Fruit fly (Drosophila melanogaster): Measurements from ENCODE around the gene Vps16B.

Vps16B gene

DNA sequence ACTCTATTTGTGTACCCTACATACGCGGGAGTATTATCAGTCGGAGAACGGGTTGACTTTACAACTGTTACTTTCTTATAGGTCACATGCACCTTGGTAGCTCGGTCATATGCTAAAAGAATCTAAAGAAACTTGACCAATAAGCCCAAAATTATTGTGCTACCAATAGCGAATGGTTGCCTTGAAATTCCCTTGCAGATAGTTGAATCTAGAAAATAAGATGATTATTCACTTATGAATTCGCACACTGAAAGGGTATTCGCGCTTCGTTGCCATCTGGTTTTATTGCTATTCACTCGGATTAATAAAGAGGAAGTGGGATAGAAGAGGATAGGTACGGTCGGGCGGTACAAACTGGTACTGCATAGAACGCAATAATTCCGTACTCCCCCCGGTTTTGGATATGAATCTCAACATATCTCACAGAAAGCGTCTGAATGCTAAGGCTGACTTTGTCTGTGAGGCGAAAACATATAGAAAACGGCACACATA lies 42.4 kb downstream of the Vps16B start (continued):
- peak; percentile 52 for TF ChIP-seq CG11762 (GFP tag; optimal IDR thresholded peaks at IDR 0.05; ENCODE audit: insufficient read depth)
- peak; percentile 87 for TF ChIP-seq OdsH (GFP tag; optimal IDR thresholded peaks at IDR 0.05)
- TF ChIP-seq Hr39 (GFP tag; optimal IDR thresholded peaks at IDR 0.05), result peak; percentile 86
- TF ChIP-seq net (GFP tag; optimal IDR thresholded peaks at IDR 0.05), result peak; percentile 76
- TF ChIP-seq CG7368 (GFP tag; optimal IDR thresholded peaks at IDR 0.05), result peak; percentile 64
- TF ChIP-seq lz (GFP tag; optimal IDR thresholded peaks at IDR 0.05), result peak; percentile 76
- TF ChIP-seq fd59A (GFP tag; optimal IDR thresholded peaks at IDR 0.05), result peak; percentile 79
- peak; percentile 61 for TF ChIP-seq Met (GFP tag; optimal IDR thresholded peaks at IDR 0.05)
- TF ChIP-seq CG10631 (GFP tag; optimal IDR thresholded peaks at IDR 0.05), result peak; percentile 77
- no peak for TF ChIP-seq CG16779 (tag; optimal IDR thresholded peaks at IDR 0.05)
- TF ChIP-seq dac (GFP tag; optimal IDR thresholded peaks at IDR 0.05), result peak; percentile 72
- TF ChIP-seq Sox15 (GFP tag; optimal IDR thresholded peaks at IDR 0.05), result peak; percentile 78
- TF ChIP-seq acj6 (GFP tag; optimal IDR thresholded peaks at IDR 0.05), result peak; percentile 81
- TF ChIP-seq CG32006 (GFP tag; optimal IDR thresholded peaks at IDR 0.05), result peak; percentile 93
- TF ChIP-seq Gug (GFP tag; IDR thresholded peaks at IDR 0.05), result peak; percentile 72
- TF ChIP-seq Sox14 (GFP tag; optimal IDR thresholded peaks at IDR 0.05), result peak; percentile 83
- TF ChIP-seq Lpt (GFP tag; optimal IDR thresholded peaks at IDR 0.05), result peak; percentile 58

DNA sequence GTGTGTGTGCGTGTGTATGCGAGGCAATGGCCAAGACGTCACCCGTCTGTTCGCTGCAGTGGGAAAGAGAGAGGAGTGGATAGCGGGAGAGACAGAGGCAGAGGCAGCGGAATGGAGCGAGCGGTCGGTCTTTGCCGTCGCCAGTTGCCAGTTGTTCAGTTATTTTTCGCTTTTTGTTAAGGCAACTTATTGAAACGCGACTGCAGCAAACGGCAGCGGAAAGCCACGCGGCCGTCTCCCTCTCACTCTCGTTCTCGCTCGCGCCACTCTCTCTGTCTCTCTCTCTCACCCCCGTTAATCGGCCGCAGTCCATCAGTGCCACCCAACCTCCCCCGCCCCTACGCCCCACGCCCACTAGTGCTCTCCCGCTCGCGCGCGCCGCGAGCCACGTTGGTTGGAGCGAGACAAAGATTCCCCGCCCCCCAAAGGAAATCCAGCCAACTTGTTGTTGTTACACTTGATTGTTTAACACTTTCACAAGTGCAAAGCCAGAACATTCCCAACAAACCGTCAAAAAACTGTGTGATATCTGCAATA lies 43.4 kb downstream of the Vps16B start:
- TF ChIP-seq spab (GFP tag; optimal IDR thresholded peaks at IDR 0.05) (no peak), fd85E (GFP tag; optimal IDR thresholded peaks at IDR 0.05) (no peak), CG6854 (GFP tag; optimal IDR thresholded peaks at IDR 0.05) (peak; percentile 70), dsx (GFP tag; optimal IDR thresholded peaks at IDR 0.05; ENCODE audit: poor library complexity, severe bottlenecking) (peak; percentile 13), CG3032 (tag; optimal IDR thresholded peaks at IDR 0.05) (peak; percentile 28), Eip78C (GFP tag) (no peak), CG34406 (GFP tag; optimal IDR thresholded peaks at IDR 0.05) (no peak), Eip75B (GFP tag; optimal IDR thresholded peaks at IDR 0.05) (no peak), Gug (GFP tag; IDR thresholded peaks at IDR 0.05) (peak; percentile 51), pdm3 (GFP tag; optimal IDR thresholded peaks at IDR 0.05) (no peak), CG6163 (GFP tag; IDR thresholded peaks at IDR 0.05) (peak; percentile 77), vri (GFP tag; optimal IDR thresholded peaks at IDR 0.05) (peak; percentile 67), achi (GFP tag; optimal IDR thresholded peaks at IDR 0.05) (no peak), Sox15 (GFP tag; optimal IDR thresholded peaks at IDR 0.05) (no peak), Blimp-1 (GFP tag; optimal IDR thresholded peaks at IDR 0.05) (peak; percentile 76), CG3919 (GFP tag; optimal IDR thresholded peaks at IDR 0.05) (peak; percentile 6), CG11762 (GFP tag; optimal IDR thresholded peaks at IDR 0.05; ENCODE audit: insufficient read depth) (no peak), salr (GFP tag; optimal IDR thresholded peaks at IDR 0.05) (no peak), CG15336 (GFP tag; IDR thresholded peaks at IDR 0.05) (peak; percentile 63), CG11294 (GFP tag; IDR thresholded peaks at IDR 0.05) (peak; percentile 38; the same call in 1 of the 2 replicates), CG7368 (GFP tag; optimal IDR thresholded peaks at IDR 0.05) (peak; percentile 27), ss (GFP tag; optimal IDR thresholded peaks at IDR 0.05) (peak; percentile 53 to 76), Eip93F (GFP tag; optimal IDR thresholded peaks at IDR 0.05) (no peak), CG4318 (GFP tag; optimal IDR thresholded peaks at IDR 0.05) (no peak), Smox (GFP tag; optimal IDR thresholded peaks at IDR 0.05) (no peak), net (GFP tag; optimal IDR thresholded peaks at IDR 0.05) (no peak), CG11902 (GFP tag; optimal IDR thresholded peaks at IDR 0.05) (no peak), eg (GFP tag; IDR thresholded peaks at IDR 0.05) (peak; percentile 53; the same call in 1 of the 3 replicates), Sox102F (GFP tag; optimal IDR thresholded peaks at IDR 0.05) (no peak), CG9139 (GFP tag; optimal IDR thresholded peaks at IDR 0.05) (peak; percentile 61), CG8319 (GFP tag; optimal IDR thresholded peaks at IDR 0.05) (no peak), cyc (GFP tag; optimal IDR thresholded peaks at IDR 0.05) (no peak), fkh (GFP tag; optimal IDR thresholded peaks at IDR 0.05) (peak; percentile 83), CG6808 (GFP tag; optimal IDR thresholded peaks at IDR 0.05) (peak; percentile 30), CG32006 (GFP tag; optimal IDR thresholded peaks at IDR 0.05) (no peak), CG6792 (GFP tag; optimal IDR thresholded peaks at IDR 0.05) (no peak), CG31627 (GFP tag; optimal IDR thresholded peaks at IDR 0.05) (no peak), CG6276 (GFP tag; optimal IDR thresholded peaks at IDR 0.05) (peak; percentile 49), Hr39 (GFP tag; optimal IDR thresholded peaks at IDR 0.05) (no peak)
